Worm (Caenorhabditis elegans) whole organism, L3 larva: Measurements from ENCODE around the gene C50B6.7.

Experiments
- ZK546.5 ChIP-seq: sonication (generic microtip); optimal IDR thresholded peaks from 2 replicates; lab custom pipeline; 2017; ENCODE audit warnings: missing biosample characterization, missing genetic modification characterization
- ama-1 ChIP-seq: fragments of 150-350 bp; optimal IDR thresholded peaks from 2 replicates; lab custom pipeline; 2018
- elt-2 ChIP-seq: sonication (generic microtip); optimal IDR thresholded peaks from 2 replicates; lab custom pipeline; 2016; ENCODE audit warnings: missing genetic modification reagents, mild to moderate bottlenecking, missing genetic modification characterization, missing compliant biosample characterization
- eor-1 ChIP-seq, 2 experiments: fragments of 150-350 bp; optimal IDR thresholded peaks; 2 replicates each; lab custom pipeline; 2014 to 2018; ENCODE audit warnings: missing biosample characterization in 2 of 2, missing genetic modification characterization in 2 of 2
- fkh-10 ChIP-seq: sonication (generic microtip); optimal IDR thresholded peaks from 2 replicates; lab custom pipeline; 2017; ENCODE audit warnings: missing biosample characterization, missing genetic modification reagents, missing genetic modification characterization
- fos-1 ChIP-seq: fragments of 150-350 bp; optimal IDR thresholded peaks from 2 replicates; lab custom pipeline; 2014; ENCODE audit warnings: missing biosample characterization, missing genetic modification characterization
- lsy-12 ChIP-seq: sonication (generic microtip); optimal IDR thresholded peaks from 2 replicates; lab custom pipeline; 2016; ENCODE audit warnings: mild to moderate bottlenecking, missing genetic modification characterization, missing compliant biosample characterization
- mdl-1 ChIP-seq: fragments of 150-350 bp; optimal IDR thresholded peaks from 2 replicates; lab custom pipeline; 2014; ENCODE audit warnings: missing biosample characterization, missing genetic modification characterization
- nhr-11 ChIP-seq: fragments of 150-350 bp; optimal IDR thresholded peaks from 2 replicates; lab custom pipeline; 2014; ENCODE audit warnings: missing biosample characterization, missing genetic modification characterization
- nhr-23 ChIP-seq: fragments of 150-350 bp; optimal IDR thresholded peaks from 2 replicates; lab custom pipeline; 2014; ENCODE audit warnings: missing biosample characterization, missing genetic modification reagents, missing genetic modification characterization
- nhr-237 ChIP-seq: fragments of 150-350 bp; optimal IDR thresholded peaks from 2 replicates; lab custom pipeline; 2014; ENCODE audit warnings: missing biosample characterization, missing genetic modification characterization
- pha-4 ChIP-seq: fragments of 150-350 bp; optimal IDR thresholded peaks from 2 replicates; lab custom pipeline; 2014; ENCODE audit warnings: missing biosample characterization, missing genetic modification reagents, missing genetic modification characterization
- pqm-1 ChIP-seq: fragments of 150-350 bp; optimal IDR thresholded peaks from 2 replicates; lab custom pipeline; 2017; ENCODE audit warnings: missing biosample characterization, missing genetic modification characterization, inconsistent platforms
- skn-1 ChIP-seq: fragments of 150-350 bp; optimal IDR thresholded peaks from 2 replicates; lab custom pipeline; 2014; ENCODE audit warnings: missing biosample characterization, missing genetic modification characterization
- ztf-11 ChIP-seq: fragments of 150-350 bp; optimal IDR thresholded peaks from 2 replicates; lab custom pipeline; 2014; ENCODE audit warnings: missing biosample characterization, missing genetic modification characterization

Gene C50B6.7

DNA sequence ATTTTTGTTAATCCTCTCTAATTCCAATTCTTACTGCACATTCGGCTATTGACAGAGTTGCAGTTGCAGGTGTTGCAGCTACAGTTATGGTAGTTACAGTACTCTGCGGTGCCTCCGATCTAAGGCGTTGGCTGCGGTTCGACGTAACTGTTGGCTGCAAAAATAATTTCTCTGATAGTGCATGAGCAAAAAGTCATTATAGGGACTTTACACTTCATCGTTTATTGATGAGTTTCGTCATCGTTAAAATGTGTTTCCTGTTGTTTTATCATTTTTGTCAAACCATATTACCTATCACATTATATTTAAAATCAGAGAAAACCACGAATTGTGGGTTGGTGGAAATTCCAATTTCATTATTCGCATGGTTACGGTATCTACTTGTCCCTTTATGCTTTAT is 50.2 kb downstream of the C50B6.7 start:
- TF ChIP-seq ztf-11 (tag; lab: Kevin White, UChicago) (no peak), mdl-1 (tag; lab: Kevin White, UChicago) (no peak), pqm-1 (tag; lab: Kevin White, UChicago) (peak; percentile 22), elt-2 (peak; percentile 73), nhr-237 (no peak), lsy-12 (tag; lab: Kevin White, UChicago) (no peak), fkh-10 (GFP tag; lab: Kevin White, UChicago) (no peak), eor-1 (tag; optimal IDR thresholded peaks at IDR 0.05; lab: Kevin White, UChicago) (no peak), nhr-23 (tag; lab: Kevin White, UChicago) (no peak), nhr-11 (tag; lab: Kevin White, UChicago) (no peak), ZK546.5 (tag; lab: Kevin White, UChicago) (no peak), ama-1 (no peak)
- TF ChIP-seq, all 47 proteins: peak for 2

ce11 chrV:13273302-13273701 is 51.5 kb downstream of the C50B6.7 start:
- peak; percentile 50 for TF ChIP-seq pha-4 (tag; lab: Kevin White, UChicago)
- TF ChIP-seq fos-1 (tag; lab: Kevin White, UChicago), result no peak
- TF ChIP-seq elt-2, result peak; percentile 68
- peak; percentile 35 for TF ChIP-seq pqm-1 (tag; lab: Kevin White, UChicago)
- TF ChIP-seq skn-1, result no peak
